Worm (Caenorhabditis elegans) whole organism, mixed stage, embryonic: ENCODE results near the gene Y82E9BR.22.

Experiments
- elt-3 ChIP-seq: fragments of 150-350 bp; optimal IDR thresholded peaks from 2 replicates; lab custom pipeline; 2014; ENCODE audit warnings: missing biosample characterization, missing genetic modification characterization
- ham-2 ChIP-seq: fragments of 200-800 bp; sonication (Bioruptor generic); optimal IDR thresholded peaks from 2 replicates; lab custom pipeline; 2018; ENCODE audit warnings: mild to moderate bottlenecking, missing genetic modification characterization, missing compliant biosample characterization
- lin-13 ChIP-seq: fragments of 150-350 bp; optimal IDR thresholded peaks from 2 replicates; lab custom pipeline; 2014; ENCODE audit warnings: missing biosample characterization, missing genetic modification characterization
- nhr-12 ChIP-seq: fragments of 150-350 bp; optimal IDR thresholded peaks from 2 replicates; lab custom pipeline; 2014; ENCODE audit warnings: missing biosample characterization, missing genetic modification characterization
- pha-4 ChIP-seq: fragments of 150-350 bp; optimal IDR thresholded peaks from 2 replicates; lab custom pipeline; 2018; ENCODE audit warnings: missing biosample characterization, missing genetic modification reagents, missing genetic modification characterization
- snpc-4 ChIP-seq: fragments of 150-350 bp; optimal IDR thresholded peaks from 2 replicates; lab custom pipeline; 2014; ENCODE audit warnings: missing biosample characterization, missing genetic modification characterization
- sptf-1 ChIP-seq: sonication (generic microtip); optimal IDR thresholded peaks from 2 replicates; lab custom pipeline; 2017; ENCODE audit warnings: mild to moderate bottlenecking, missing genetic modification characterization, moderate library complexity, missing compliant biosample characterization
- unc-62 ChIP-seq: fragments of 150-350 bp; optimal IDR thresholded peaks from 2 replicates; lab custom pipeline; 2014; ENCODE audit warnings: missing biosample characterization, missing genetic modification reagents, missing genetic modification characterization
- ztf-11 ChIP-seq: fragments of 150-350 bp; optimal IDR thresholded peaks from 2 replicates; lab custom pipeline; 2014; ENCODE audit warnings: missing biosample characterization, missing genetic modification characterization

DNA sequence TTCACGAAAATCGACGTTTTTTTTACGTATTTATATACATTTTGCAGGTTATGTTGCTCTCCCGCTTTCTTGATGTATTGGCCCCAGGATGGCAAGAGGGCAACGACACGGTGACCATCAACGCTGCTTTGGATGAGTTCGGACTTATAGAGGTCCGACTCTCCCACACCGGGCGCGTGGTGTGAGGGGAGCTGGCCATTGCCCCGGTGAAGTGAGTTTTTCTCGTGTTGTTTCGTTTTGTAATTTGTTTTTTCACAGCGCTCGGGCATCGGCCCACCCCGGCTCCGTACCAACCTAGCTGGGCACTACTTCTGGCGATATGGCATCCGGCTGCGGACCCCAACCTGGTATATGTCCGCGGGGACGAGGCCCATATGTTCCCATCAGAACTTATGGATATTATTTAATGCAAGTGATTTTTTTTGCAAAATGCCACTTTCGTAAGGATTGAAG, 34.7 kb downstream of the Y82E9BR.22 start, which contains the start of gene Y82E9BR.20:
- TF ChIP-seq lin-13 (no peak), ztf-11 (tag; lab: Kevin White, UChicago) (no peak), elt-3 (tag; lab: Kevin White, UChicago) (no peak), unc-62 (GFP tag; lab: Kevin White, UChicago) (no peak), ham-2 (GFP tag; lab: Kevin White, UChicago) (no peak), snpc-4 (no peak), nhr-12 (tag; lab: Kevin White, UChicago) (no peak), sptf-1 (tag; lab: Kevin White, UChicago) (no peak), pha-4 (tag; lab: Kevin White, UChicago) (no peak)
